Fruit fly (Drosophila melanogaster) whole organism, wandering third instar larva: ENCODE results near the gene CG42340.
A peak's percentile ranks its signal among the peaks of the same experiment; 100 is the strongest.

ENCODE experiments used
- Abd-B ChIP-seq: fragments of >200 bp; optimal IDR thresholded peaks from 2 replicates; lab custom pipeline; 2017; ENCODE audit warnings: missing biosample characterization, missing genetic modification characterization
- CG32264 ChIP-seq: fragments of 200-800 bp; sonication (Bioruptor generic); optimal IDR thresholded peaks from 2 replicates; lab custom pipeline; 2016; ENCODE audit warnings: missing biosample characterization, missing genetic modification characterization
- CG9705 ChIP-seq: fragments of 200-800 bp; sonication (Bioruptor generic); optimal IDR thresholded peaks from 2 replicates; lab custom pipeline; 2018; ENCODE audit warnings: missing biosample characterization, mild to moderate bottlenecking, missing genetic modification characterization
- CrebA ChIP-seq: fragments of 200-800 bp; sonication (Bioruptor generic); optimal IDR thresholded peaks from 2 replicates; lab custom pipeline; 2016; ENCODE audit warnings: missing biosample characterization, mild to moderate bottlenecking, missing genetic modification characterization, borderline replicate concordance
- Dif ChIP-seq: fragments of 200-275, 200-300 bp; sonication (Bioruptor generic); optimal IDR thresholded peaks from 2 replicates; lab custom pipeline; 2018; ENCODE audit warnings: missing biosample characterization, missing genetic modification characterization; ENCODE audit not compliant: partially characterized antibody
- GATAd ChIP-seq: sonication (Bioruptor generic); optimal IDR thresholded peaks from 2 replicates; lab custom pipeline; 2016; ENCODE audit warnings: missing biosample characterization, missing genetic modification characterization
- HLH106 ChIP-seq: fragments of 200-800 bp; optimal IDR thresholded peaks from 3 replicates; lab custom pipeline; 2019; ENCODE audit warnings: missing biosample characterization, mild to moderate bottlenecking, missing genetic modification characterization, moderate library complexity
- Hnf4 ChIP-seq: fragments of 200-800 bp; sonication (Bioruptor generic); optimal IDR thresholded peaks from 2 replicates; lab custom pipeline; 2016; ENCODE audit warnings: missing biosample characterization, mild to moderate bottlenecking, missing genetic modification characterization
- Hr78 ChIP-seq: fragments of >200 bp; optimal IDR thresholded peaks from 2 replicates; lab custom pipeline; 2017; ENCODE audit warnings: missing biosample characterization, missing genetic modification characterization
- Hr83 ChIP-seq: fragments of 200-300 bp; sonication (Bioruptor generic); optimal IDR thresholded peaks from 2 replicates; lab custom pipeline; 2016; ENCODE audit warnings: missing biosample characterization, mild to moderate bottlenecking, missing genetic modification characterization, moderate library complexity; ENCODE audit not compliant: poor library complexity, severe bottlenecking
- Jra ChIP-seq: sonication (Bioruptor generic); optimal IDR thresholded peaks from 2 replicates; lab custom pipeline; 2016; ENCODE audit warnings: missing biosample characterization, missing genetic modification characterization
- Mio ChIP-seq: sonication (Bioruptor generic); optimal IDR thresholded peaks from 2 replicates; lab custom pipeline; 2016; ENCODE audit warnings: missing biosample characterization, missing genetic modification characterization
- Myc ChIP-seq: fragments of >200 bp; optimal IDR thresholded peaks from 2 replicates; lab custom pipeline; 2017
- N ChIP-seq: fragments of >200 bp; optimal IDR thresholded peaks from 2 replicates; lab custom pipeline; 2018; ENCODE audit warnings: missing biosample characterization, missing external identifiers, missing genetic modification characterization
- OdsH ChIP-seq: fragments of 200-800 bp; sonication (Bioruptor generic); optimal IDR thresholded peaks from 2 replicates; lab custom pipeline; 2016; ENCODE audit warnings: missing biosample characterization, mild to moderate bottlenecking, missing genetic modification characterization
- Rel ChIP-seq, 2 experiments: fragments of 200-800 bp; sonication (Bioruptor generic) in 1 of 2; optimal IDR thresholded peaks; 2 replicates in 1 of 2; 3 replicates in 1 of 2; lab custom pipeline; 2016 to 2019; ENCODE audit warnings: mild to moderate bottlenecking in 2 of 2, missing biosample characterization in 2 of 2, missing genetic modification characterization in 2 of 2, moderate library complexity in 1 of 2
- Sp1 ChIP-seq: fragments of 200-800 bp; sonication (Bioruptor generic); optimal IDR thresholded peaks from 3 replicates; lab custom pipeline; 2019; ENCODE audit warnings: missing biosample characterization, mild to moderate bottlenecking, missing genetic modification characterization, moderate library complexity
- Vsx2 ChIP-seq: fragments of 200-300, 225-300 bp; sonication (Bioruptor generic); optimal IDR thresholded peaks from 2 replicates; lab custom pipeline; 2018; ENCODE audit warnings: missing biosample characterization, missing genetic modification characterization; ENCODE audit not compliant: partially characterized antibody
- br ChIP-seq: fragments of 200-800 bp; sonication (Bioruptor generic); optimal IDR thresholded peaks from 2 replicates; lab custom pipeline; 2016; ENCODE audit warnings: missing biosample characterization, missing genetic modification characterization
- brk ChIP-seq: fragments of 200-800 bp; sonication (Bioruptor generic); optimal IDR thresholded peaks from 2 replicates; lab custom pipeline; 2016; ENCODE audit warnings: missing biosample characterization, mild to moderate bottlenecking, missing genetic modification characterization
- dl ChIP-seq, 2 experiments: fragments of 175-275, 200-275 bp in 1 of 2; fragments of 200-275 bp in 1 of 2; sonication (Bioruptor generic); optimal IDR thresholded peaks; lab custom pipeline; 2018; ENCODE audit warnings: mild to moderate bottlenecking in 2 of 2, missing biosample characterization in 2 of 2, missing genetic modification characterization in 2 of 2, moderate library complexity in 2 of 2; ENCODE audit not compliant: partially characterized antibody in 2 of 2, insufficient read depth in 1 of 2
- dmrt93B ChIP-seq: fragments of 200-800 bp; sonication (Bioruptor generic); optimal IDR thresholded peaks from 2 replicates; lab custom pipeline; 2018; ENCODE audit warnings: missing biosample characterization, mild to moderate bottlenecking, missing genetic modification characterization
- dsf ChIP-seq: sonication (Bioruptor generic); optimal IDR thresholded peaks from 2 replicates; lab custom pipeline; 2016; ENCODE audit warnings: missing biosample characterization, missing genetic modification characterization, borderline replicate concordance
- ey ChIP-seq: fragments of 200-800 bp; sonication (Bioruptor generic); optimal IDR thresholded peaks from 2 replicates; lab custom pipeline; 2016; ENCODE audit warnings: missing biosample characterization, missing genetic modification characterization
- foxo ChIP-seq, 2 experiments: fragments of 200-800 bp; sonication (Bioruptor generic); optimal IDR thresholded peaks; 2 replicates in 1 of 2; 3 replicates in 1 of 2; lab custom pipeline; 2016 to 2017; ENCODE audit warnings: missing biosample characterization in 2 of 2, missing genetic modification characterization in 2 of 2
- fru ChIP-seq: fragments of 200-800 bp; sonication (Bioruptor generic); optimal IDR thresholded peaks from 3 replicates; lab custom pipeline; 2016; ENCODE audit warnings: missing biosample characterization, mild to moderate bottlenecking, missing genetic modification characterization
- h ChIP-seq: fragments of 200-800 bp; sonication (Bioruptor generic); optimal IDR thresholded peaks from 3 replicates; lab custom pipeline; 2016; ENCODE audit warnings: missing biosample characterization, mild to moderate bottlenecking, missing genetic modification characterization
- lola ChIP-seq: fragments of >200 bp; optimal IDR thresholded peaks from 2 replicates; lab custom pipeline; 2017; ENCODE audit warnings: missing biosample characterization, missing genetic modification characterization
- pan ChIP-seq: fragments of >200 bp; optimal IDR thresholded peaks from 2 replicates; lab custom pipeline; 2017
- psq ChIP-seq: fragments of 200-800 bp; sonication (Bioruptor generic); optimal IDR thresholded peaks from 3 replicates; lab custom pipeline; 2017; ENCODE audit warnings: missing biosample characterization, mild to moderate bottlenecking, missing genetic modification characterization, moderate library complexity
- rgr ChIP-seq: fragments of 200-800 bp; sonication (Bioruptor generic); optimal IDR thresholded peaks from 3 replicates; lab custom pipeline; 2016; ENCODE audit warnings: missing biosample characterization, mild to moderate bottlenecking, missing genetic modification characterization
- sage ChIP-seq: fragments of 200-800 bp; sonication (Bioruptor generic); optimal IDR thresholded peaks from 2 replicates; lab custom pipeline; 2016; ENCODE audit warnings: missing biosample characterization, mild to moderate bottlenecking, missing genetic modification characterization
- tai ChIP-seq: sonication (Bioruptor generic); optimal IDR thresholded peaks from 2 replicates; lab custom pipeline; 2016; ENCODE audit warnings: missing biosample characterization, missing genetic modification characterization
- usp ChIP-seq: fragments of >200 bp; optimal IDR thresholded peaks from 2 replicates; lab custom pipeline; 2017; ENCODE audit warnings: missing biosample characterization, missing genetic modification characterization
- woc ChIP-seq: sonication (Bioruptor generic); optimal IDR thresholded peaks from 2 replicates; lab custom pipeline; 2016; ENCODE audit warnings: missing biosample characterization, mild to moderate bottlenecking, missing genetic modification characterization

CG42340 gene

DNA sequence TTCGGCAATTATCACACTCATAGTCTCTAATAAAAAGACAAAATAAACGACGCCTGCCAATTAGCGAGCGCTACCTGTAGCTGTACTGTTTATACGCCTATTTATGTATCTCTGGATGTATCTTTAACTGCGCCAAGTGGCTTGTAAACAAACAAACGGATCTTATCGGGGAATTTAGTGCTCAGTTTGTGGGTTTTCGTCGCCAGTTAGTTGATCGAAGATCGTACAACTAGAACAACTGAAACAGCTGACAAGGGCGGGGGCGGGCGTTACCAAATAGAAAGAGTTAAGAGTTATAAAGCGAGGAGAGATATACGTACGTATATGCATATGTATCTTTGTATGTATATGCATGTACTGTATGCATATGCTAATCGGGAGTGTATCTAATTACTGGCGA lies 22.8 kb upstream of the CG42340 start:
- no peak for TF ChIP-seq Myc (lab: Kevin White, UChicago)
- TF ChIP-seq h (GFP tag; lab: Kevin White, UChicago), result no peak
- TF ChIP-seq CG32264, result no peak
- no peak for TF ChIP-seq OdsH (GFP tag; lab: Kevin White, UChicago)
- TF ChIP-seq lola (GFP tag; lab: Kevin White, UChicago), result no peak
- TF ChIP-seq dsf (GFP tag; lab: Kevin White, UChicago), result no peak
- TF ChIP-seq dmrt93B (GFP tag; lab: Kevin White, UChicago), result no peak
- TF ChIP-seq ey (GFP tag; lab: Kevin White, UChicago), result no peak
- no peak for TF ChIP-seq Hnf4

DNA sequence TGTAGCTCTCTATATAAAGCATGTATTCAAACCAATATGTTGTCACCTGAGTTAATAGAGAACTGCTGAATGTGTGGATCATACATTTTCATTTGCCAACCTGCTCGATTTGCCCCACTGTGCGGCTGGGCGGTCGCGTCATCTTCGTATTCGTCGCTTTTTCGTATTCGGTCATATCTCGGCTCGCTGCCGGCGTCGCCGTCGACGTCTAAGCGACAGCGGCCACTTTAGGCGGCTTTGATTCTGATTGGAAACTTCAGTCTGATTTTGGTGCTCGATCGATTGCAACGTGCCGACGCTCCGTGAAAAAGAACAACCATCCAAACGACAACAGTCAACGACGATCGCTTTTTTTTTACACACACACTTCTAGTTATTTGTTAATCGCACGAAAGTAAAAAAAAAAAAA lies 21.7 kb upstream of the CG42340 start:
- TF ChIP-seq Rel (GFP tag; optimal IDR thresholded peaks at IDR 0.05; lab: Kevin White, UChicago) (no peak), Rel (tag; optimal IDR thresholded peaks at IDR 0.05; lab: Kevin White, UChicago) (peak; percentile 28), CG9705 (no peak), Jra (GFP tag; lab: Kevin White, UChicago) (peak; percentile 21), dmrt93B (GFP tag; lab: Kevin White, UChicago) (no peak), Mio (GFP tag; lab: Kevin White, UChicago) (no peak), woc (GFP tag; lab: Kevin White, UChicago) (peak; percentile 59), Hr83 (GFP tag; lab: Kevin White, UChicago) (peak; percentile 51), Sp1 (GFP tag; lab: Kevin White, UChicago) (peak; percentile 3)
- TF ChIP-seq, all 38 proteins: peak for 5

DNA sequence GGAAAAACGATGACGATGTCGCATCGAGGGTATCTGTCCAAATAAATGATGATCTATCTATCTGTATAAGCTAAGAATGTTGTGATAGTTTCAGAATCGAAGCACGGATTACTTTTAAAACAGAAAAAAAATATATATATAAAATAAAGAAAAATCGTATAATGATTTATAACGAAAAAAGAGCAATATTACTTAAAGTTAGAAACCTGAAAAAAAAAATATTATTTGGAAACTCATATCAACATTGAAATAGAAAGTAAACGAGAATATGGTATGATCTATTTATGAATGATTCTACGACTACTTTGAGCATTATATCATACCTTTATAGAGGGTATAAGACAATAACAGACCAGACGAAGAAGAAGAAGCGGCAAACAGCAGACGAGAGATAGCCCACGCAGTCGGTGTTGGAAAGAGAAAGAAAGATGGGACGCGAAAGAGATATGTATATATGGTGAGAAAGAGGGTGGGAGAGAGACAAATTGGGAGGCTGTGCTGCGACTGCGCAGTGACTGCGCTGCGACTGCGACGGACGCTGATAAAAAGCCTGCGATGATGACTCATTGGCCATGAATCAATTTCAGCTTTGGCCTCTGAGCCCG lies 19.5 kb upstream of the CG42340 start:
- TF ChIP-seq CG9705 (no peak), N (GFP tag; lab: Kevin White, UChicago) (no peak), tai (GFP tag; lab: Kevin White, UChicago) (no peak), Jra (GFP tag; lab: Kevin White, UChicago) (peak; percentile 24), usp (GFP tag; lab: Kevin White, UChicago) (no peak), HLH106 (tag; lab: Kevin White, UChicago) (no peak), CG32264 (no peak), psq (GFP tag; lab: Kevin White, UChicago) (no peak), Dif (GFP tag; lab: Kevin White, UChicago) (peak; percentile 47), brk (GFP tag; lab: Kevin White, UChicago) (no peak), Vsx2 (GFP tag; lab: Kevin White, UChicago) (peak; percentile 12), Rel (GFP tag; optimal IDR thresholded peaks at IDR 0.05; lab: Kevin White, UChicago) (no peak), Rel (tag; optimal IDR thresholded peaks at IDR 0.05; lab: Kevin White, UChicago) (no peak), h (GFP tag; lab: Kevin White, UChicago) (no peak), Hr78 (no peak), OdsH (GFP tag; lab: Kevin White, UChicago) (no peak), dmrt93B (GFP tag; lab: Kevin White, UChicago) (no peak), Mio (GFP tag; lab: Kevin White, UChicago) (no peak), Hnf4 (no peak), lola (GFP tag; lab: Kevin White, UChicago) (no peak), dsf (GFP tag; lab: Kevin White, UChicago) (no peak), sage (GFP tag; lab: Kevin White, UChicago) (no peak), woc (GFP tag; lab: Kevin White, UChicago) (no peak), fru (GFP tag; lab: Kevin White, UChicago) (no peak)

DNA sequence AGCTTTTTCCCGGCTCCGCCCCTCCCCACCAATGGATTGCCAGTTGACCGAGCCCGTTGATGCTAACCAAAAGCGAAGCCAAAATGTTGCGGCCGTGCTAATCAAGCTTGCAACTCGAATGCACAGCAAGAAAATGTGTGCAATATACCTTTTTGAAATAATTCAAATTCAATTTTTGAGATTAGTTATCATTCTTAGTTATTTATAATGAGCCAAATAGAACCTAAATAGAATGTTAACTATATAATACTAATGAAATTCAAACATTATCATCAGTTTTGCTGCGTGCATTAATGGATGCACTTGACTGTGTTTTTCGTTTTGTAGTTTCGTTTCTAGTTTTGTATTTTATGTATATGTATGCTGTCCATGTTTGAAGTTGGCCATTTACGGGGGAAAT lies 18.2 kb upstream of the CG42340 start:
- TF ChIP-seq GATAd (no peak), br (GFP tag; lab: Kevin White, UChicago) (peak; percentile 49), ey (GFP tag; lab: Kevin White, UChicago) (peak; percentile 23), CG32264 (no peak), Hr78 (no peak), Hr83 (GFP tag; lab: Kevin White, UChicago) (no peak), OdsH (GFP tag; lab: Kevin White, UChicago) (peak; percentile 64), N (GFP tag; lab: Kevin White, UChicago) (no peak), Dif (GFP tag; lab: Kevin White, UChicago) (no peak), brk (GFP tag; lab: Kevin White, UChicago) (no peak), Abd-B (no peak), psq (GFP tag; lab: Kevin White, UChicago) (peak; percentile 48), pan (lab: Kevin White, UChicago) (no peak), CG9705 (no peak), Hnf4 (peak; percentile 28), CrebA (GFP tag; lab: Kevin White, UChicago) (no peak), woc (GFP tag; lab: Kevin White, UChicago) (peak; percentile 56), Mio (GFP tag; lab: Kevin White, UChicago) (no peak), dl (GFP tag; optimal IDR thresholded peaks at IDR 0.05; lab: Kevin White, UChicago; ENCODE audit: insufficient read depth in 1 of 2, partially characterized antibody in 2 of 2) (no peak), dsf (GFP tag; lab: Kevin White, UChicago) (no peak), Myc (lab: Kevin White, UChicago) (no peak), lola (GFP tag; lab: Kevin White, UChicago) (no peak), dmrt93B (GFP tag; lab: Kevin White, UChicago) (no peak), rgr (GFP tag; lab: Kevin White, UChicago) (peak; percentile 61), Sp1 (GFP tag; lab: Kevin White, UChicago) (peak; percentile 56), h (GFP tag; lab: Kevin White, UChicago) (peak; percentile 60), Vsx2 (GFP tag; lab: Kevin White, UChicago) (no peak), HLH106 (tag; lab: Kevin White, UChicago) (peak; percentile 63), sage (GFP tag; lab: Kevin White, UChicago) (no peak), fru (GFP tag; lab: Kevin White, UChicago) (peak; percentile 54), foxo (GFP tag; optimal IDR thresholded peaks at IDR 0.05; lab: Kevin White, UChicago) (peak in 1 of 2 experiments; percentile 51)
